Fruit fly (Drosophila melanogaster): Measurements from ENCODE around the gene CG13116.

dm6 chr2L:9728791-9729190 lies 949 bp upstream of the CG13116 start:
- no peak for TF ChIP-seq Sin3A (optimal IDR thresholded peaks at IDR 0.05)
- TF ChIP-seq CG2129 (GFP tag; IDR thresholded peaks at IDR 0.05; ENCODE audit: partially characterized antibody), result no peak
- no peak for TF ChIP-seq mirr (GFP tag; optimal IDR thresholded peaks at IDR 0.05)
- no peak for TF ChIP-seq Fer1 (GFP tag; optimal IDR thresholded peaks at IDR 0.05)
- no peak for TF ChIP-seq CG15601 (tag; optimal IDR thresholded peaks at IDR 0.05)
- no peak for TF ChIP-seq repo (GFP tag; optimal IDR thresholded peaks at IDR 0.05)
- TF ChIP-seq Lim3 (GFP tag; IDR thresholded peaks at IDR 0.05), result no peak
- TF ChIP-seq schlank (tag; optimal IDR thresholded peaks at IDR 0.05), result no peak
- TF ChIP-seq HLHmδ (GFP tag; optimal IDR thresholded peaks at IDR 0.05), result no peak
- TF ChIP-seq usp (GFP tag; optimal IDR thresholded peaks at IDR 0.05), result no peak
- TF ChIP-seq Dp (GFP tag; optimal IDR thresholded peaks at IDR 0.05), result no peak
- no peak for TF ChIP-seq CG1024 (GFP tag; IDR thresholded peaks at IDR 0.05)
- TF ChIP-seq stc (GFP tag; IDR thresholded peaks at IDR 0.05), result no peak
